Worm (Caenorhabditis elegans): ENCODE data around the gene C10E2.5.

- TF ChIP-seq sea-2 (GFP tag; IDR thresholded peaks at IDR 0.05) (no peak), nhr-90 (tag; optimal IDR thresholded peaks at IDR 0.05) (peak; percentile 17), let-607 (tag; optimal IDR thresholded peaks at IDR 0.05) (peak; percentile 1 to 69), aptf-2 (GFP tag; conservative IDR thresholded peaks at IDR 0.05) (no peak)
Measured at ce11 chrX:16724954-16725353, 29.4 kb downstream of the C10E2.5 start.
